Fruit fly (Drosophila melanogaster) whole organism, embryonic: ENCODE results near the gene NitFhit.

Source experiments
- ATbp ChIP-seq: fragments of 200-800 bp; sonication (Bioruptor generic); optimal IDR thresholded peaks from 2 replicates; lab custom pipeline; 2017; ENCODE audit warnings: missing biosample characterization, mild to moderate bottlenecking, missing genetic modification characterization, missing genetic modification reagents
- B-H2 ChIP-seq: fragments of 200-800 bp; sonication (Bioruptor generic); optimal IDR thresholded peaks from 2 replicates; lab custom pipeline; 2018; ENCODE audit warnings: missing biosample characterization, mild to moderate bottlenecking, missing genetic modification characterization
- Bgb ChIP-seq: fragments of 200-800 bp; sonication (Bioruptor generic); IDR thresholded peaks from 2 replicates; pipeline ENCODE4 v1.3.6; 2022; ENCODE audit warnings: missing biosample characterization, missing genetic modification characterization; ENCODE audit not compliant: partially characterized antibody
- CG11247 ChIP-seq: fragments of 200-800 bp; sonication (Bioruptor generic); IDR thresholded peaks from 2 replicates; pipeline ENCODE4 v1.3.6; 2022; ENCODE audit warnings: missing biosample characterization, missing genetic modification characterization
- CG11398 ChIP-seq: fragments of 200-800 bp; sonication (Bioruptor generic); optimal IDR thresholded peaks from 2 replicates; lab custom pipeline; 2016; ENCODE audit warnings: missing biosample characterization, missing genetic modification characterization
- CG11723 ChIP-seq: fragments of 200-800 bp; sonication (Bioruptor generic); optimal IDR thresholded peaks from 2 replicates; lab custom pipeline; 2017; ENCODE audit warnings: missing biosample characterization, mild to moderate bottlenecking, missing genetic modification characterization
- CG12155 ChIP-seq: fragments of 200-800 bp; sonication (Bioruptor generic); optimal IDR thresholded peaks from 3 replicates; lab custom pipeline; 2016; ENCODE audit warnings: missing biosample characterization, missing genetic modification characterization
- CG12299 ChIP-seq: fragments of 200-800 bp; sonication (Bioruptor generic); optimal IDR thresholded peaks from 2 replicates; lab custom pipeline; 2018; ENCODE audit warnings: missing biosample characterization, mild to moderate bottlenecking, missing genetic modification characterization
- CG12391 ChIP-seq: fragments of 200-800 bp; sonication (Bioruptor generic); optimal IDR thresholded peaks from 3 replicates; lab custom pipeline; 2018; ENCODE audit warnings: missing biosample characterization, mild to moderate bottlenecking, missing genetic modification characterization, moderate library complexity
- CG13123 ChIP-seq: fragments of 200-800 bp; sonication (Bioruptor generic); optimal IDR thresholded peaks from 2 replicates; lab custom pipeline; 2016; ENCODE audit warnings: missing biosample characterization, missing genetic modification characterization
- CG14667 ChIP-seq: fragments of 200-800 bp; sonication (Bioruptor generic); IDR thresholded peaks from 2 replicates; pipeline ENCODE4 v1.3.6; 2022; ENCODE audit warnings: missing biosample characterization, missing genetic modification characterization
- CG15073 ChIP-seq: fragments of 200-800 bp; sonication (Bioruptor generic); optimal IDR thresholded peaks from 2 replicates; lab custom pipeline; 2016; ENCODE audit warnings: missing biosample characterization, missing genetic modification characterization
- CG15601 ChIP-seq: fragments of 200-800 bp; sonication (Bioruptor generic); optimal IDR thresholded peaks from 3 replicates; lab custom pipeline; 2019; ENCODE audit warnings: missing biosample characterization, mild to moderate bottlenecking, missing genetic modification characterization, moderate library complexity
- CG16863 ChIP-seq: fragments of 200-800 bp; sonication (Bioruptor generic); optimal IDR thresholded peaks from 3 replicates; lab custom pipeline; 2016; ENCODE audit warnings: missing biosample characterization, missing genetic modification characterization
- CG17802 ChIP-seq: fragments of 200-800 bp; sonication (Bioruptor generic); optimal IDR thresholded peaks from 2 replicates; lab custom pipeline; 2018; ENCODE audit warnings: missing biosample characterization, mild to moderate bottlenecking, missing genetic modification characterization, moderate library complexity
- CG17829 ChIP-seq: fragments of 200-800 bp; optimal IDR thresholded peaks from 2 replicates; lab custom pipeline; 2019; ENCODE audit warnings: missing biosample characterization, mild to moderate bottlenecking, missing genetic modification characterization, moderate library complexity
- CG17912 ChIP-seq: fragments of 200-800 bp; sonication (Bioruptor generic); optimal IDR thresholded peaks from 2 replicates; lab custom pipeline; 2018; ENCODE audit warnings: missing biosample characterization, mild to moderate bottlenecking, missing genetic modification characterization
- CG1792 ChIP-seq: fragments of 200-800 bp; sonication (Bioruptor generic); optimal IDR thresholded peaks from 2 replicates; lab custom pipeline; 2016; ENCODE audit warnings: missing biosample characterization, missing genetic modification characterization
- CG4854 ChIP-seq: fragments of 200-800 bp; sonication (Bioruptor generic); optimal IDR thresholded peaks from 2 replicates; lab custom pipeline; 2016; ENCODE audit warnings: missing biosample characterization, missing genetic modification characterization, inconsistent platforms
- CG5953 ChIP-seq: fragments of 200-800 bp; sonication (Bioruptor generic); IDR thresholded peaks from 2 replicates; pipeline ENCODE4 v1.3.6; 2022; ENCODE audit warnings: missing biosample characterization, missing genetic modification characterization
- CG7271 ChIP-seq: fragments of 200-800 bp; sonication (Bioruptor generic); optimal IDR thresholded peaks from 2 replicates; lab custom pipeline; 2018; ENCODE audit warnings: missing biosample characterization, mild to moderate bottlenecking, missing genetic modification characterization, moderate library complexity
- CG7556 ChIP-seq: fragments of 200-800 bp; sonication (Bioruptor generic); optimal IDR thresholded peaks from 2 replicates; lab custom pipeline; 2017; ENCODE audit warnings: missing biosample characterization, mild to moderate bottlenecking, missing genetic modification characterization
- CG7963 ChIP-seq: fragments of 200-800 bp; sonication (Bioruptor generic); IDR thresholded peaks from 3 replicates; pipeline ENCODE4 v1.3.6; 2022; ENCODE audit warnings: missing biosample characterization, missing genetic modification characterization; ENCODE audit not compliant: partially characterized antibody
- CG8290 ChIP-seq, 3 experiments: fragments of 200-800 bp; sonication (Bioruptor generic); optimal IDR thresholded peaks; 2 replicates each; lab custom pipeline; 2016 to 2019; ENCODE audit warnings: missing biosample characterization in 3 of 3, missing genetic modification characterization in 3 of 3, mild to moderate bottlenecking in 2 of 3, moderate library complexity in 1 of 3
- CHES-1-like ChIP-seq: fragments of 200-800 bp; sonication (Bioruptor generic); optimal IDR thresholded peaks from 2 replicates; lab custom pipeline; 2016; ENCODE audit warnings: missing biosample characterization, missing genetic modification characterization
- Chrac-16 ChIP-seq: fragments of 200-800 bp; sonication (Bioruptor generic); optimal IDR thresholded peaks from 3 replicates; lab custom pipeline; 2016; ENCODE audit warnings: missing biosample characterization, missing genetic modification characterization
- Doc3 ChIP-seq: fragments of 200-800 bp; sonication (Bioruptor generic); IDR thresholded peaks from 3 replicates; pipeline ENCODE4 v1.3.6; 2022; ENCODE audit warnings: missing biosample characterization, missing genetic modification characterization; ENCODE audit not compliant: partially characterized antibody
- Drgx ChIP-seq: fragments of 200-800 bp; sonication (Bioruptor generic); IDR thresholded peaks from 2 replicates; pipeline ENCODE4 v1.3.6; 2022; ENCODE audit warnings: missing biosample characterization, missing genetic modification characterization
- E2f1 ChIP-seq: fragments of 200-800 bp; sonication (Bioruptor generic); IDR thresholded peaks from 2 replicates; pipeline ENCODE4 v1.3.6; 2022; ENCODE audit warnings: missing biosample characterization, missing genetic modification characterization
- Elba2 ChIP-seq: fragments of 200-800 bp; sonication (Bioruptor generic); optimal IDR thresholded peaks from 3 replicates; lab custom pipeline; 2016; ENCODE audit warnings: missing biosample characterization, missing genetic modification characterization
- H15 ChIP-seq: fragments of 200-800 bp; sonication (Bioruptor generic); IDR thresholded peaks from 3 replicates; pipeline ENCODE4 v1.3.6; 2022; ENCODE audit warnings: missing biosample characterization, missing genetic modification characterization
- Hr39 ChIP-seq: fragments of >200 bp; optimal IDR thresholded peaks from 2 replicates; lab custom pipeline; 2017
- Jarid2 ChIP-seq: fragments of 200-800 bp; sonication (Bioruptor generic); optimal IDR thresholded peaks from 3 replicates; lab custom pipeline; 2017; ENCODE audit warnings: mild to moderate bottlenecking, missing biosample characterization, missing genetic modification reagents, missing genetic modification characterization
- Mes4 ChIP-seq: fragments of 200-800 bp; sonication (Bioruptor generic); optimal IDR thresholded peaks from 2 replicates; lab custom pipeline; 2016; ENCODE audit warnings: missing biosample characterization, missing genetic modification characterization
- Nf-YA ChIP-seq: fragments of 200-800 bp; sonication (Bioruptor generic); IDR thresholded peaks from 2 replicates; pipeline ENCODE4 v1.3.6; 2022; ENCODE audit warnings: missing biosample characterization, missing genetic modification characterization
- Ravus ChIP-seq: fragments of 200-800 bp; sonication (Bioruptor generic); IDR thresholded peaks from 2 replicates; pipeline ENCODE4 v1.3.6; 2022; ENCODE audit warnings: missing biosample characterization, missing genetic modification characterization
- az2 ChIP-seq: fragments of 200-800 bp; sonication (Bioruptor generic); optimal IDR thresholded peaks from 3 replicates; lab custom pipeline; 2016; ENCODE audit warnings: missing biosample characterization, missing genetic modification characterization
- ci ChIP-seq: fragments of 200-800 bp; sonication (Bioruptor generic); IDR thresholded peaks from 3 replicates; pipeline ENCODE4 v1.3.6; 2022; ENCODE audit warnings: missing biosample characterization, missing genetic modification characterization
- fd102C ChIP-seq: fragments of 200-800 bp; sonication (Bioruptor generic); optimal IDR thresholded peaks from 2 replicates; lab custom pipeline; 2018; ENCODE audit warnings: missing biosample characterization, mild to moderate bottlenecking, missing genetic modification characterization, moderate library complexity
- h ChIP-seq: fragments of >200 bp; optimal IDR thresholded peaks from 2 replicates; lab custom pipeline; 2017
- knrl ChIP-seq: fragments of 200-800 bp; sonication (Bioruptor generic); IDR thresholded peaks from 3 replicates; pipeline ENCODE4 v1.3.6; 2022; ENCODE audit warnings: missing biosample characterization, missing genetic modification characterization; ENCODE audit not compliant: partially characterized antibody
- lilli ChIP-seq: fragments of 200-800 bp; sonication (Bioruptor generic); optimal IDR thresholded peaks from 3 replicates; lab custom pipeline; 2016; ENCODE audit warnings: missing biosample characterization, missing genetic modification characterization
- mam ChIP-seq: fragments of 200-800 bp; sonication (Bioruptor generic); optimal IDR thresholded peaks from 3 replicates; lab custom pipeline; 2016; ENCODE audit warnings: missing biosample characterization, missing genetic modification characterization
- nerfin-1 ChIP-seq: fragments of 200-800 bp; sonication (Bioruptor generic); optimal IDR thresholded peaks from 3 replicates; lab custom pipeline; 2019; ENCODE audit warnings: missing biosample characterization, mild to moderate bottlenecking, missing genetic modification characterization, moderate library complexity
- peb ChIP-seq: fragments of 200-800 bp; sonication (Bioruptor generic); IDR thresholded peaks from 2 replicates; pipeline ENCODE4 v1.3.6; 2022; ENCODE audit warnings: missing biosample characterization, missing genetic modification characterization
- run ChIP-seq: fragments of 200-800 bp; sonication (Bioruptor generic); optimal IDR thresholded peaks from 3 replicates; lab custom pipeline; 2018; ENCODE audit warnings: missing biosample characterization, mild to moderate bottlenecking, missing genetic modification characterization
- schlank ChIP-seq: fragments of 200-800 bp; sonication (Bioruptor generic); optimal IDR thresholded peaks from 2 replicates; lab custom pipeline; 2018; ENCODE audit warnings: missing biosample characterization, mild to moderate bottlenecking, missing genetic modification characterization
- slbo ChIP-seq: fragments of 200-800 bp; sonication (Bioruptor generic); IDR thresholded peaks from 2 replicates; pipeline ENCODE4 v1.3.6; 2022; ENCODE audit warnings: missing biosample characterization, missing genetic modification characterization
- trem ChIP-seq: fragments of 200-800 bp; optimal IDR thresholded peaks from 3 replicates; lab custom pipeline; 2019; ENCODE audit warnings: missing biosample characterization, mild to moderate bottlenecking, missing genetic modification characterization, moderate library complexity
- unc-4 ChIP-seq: fragments of 200-800 bp; sonication (Bioruptor generic); IDR thresholded peaks from 2 replicates; pipeline ENCODE4 v1.3.6; 2022; ENCODE audit warnings: missing biosample characterization, missing genetic modification characterization; ENCODE audit not compliant: partially characterized antibody

Gene NitFhit

dm6 chr3L:205723-206284 lies 2.3 kb downstream of the NitFhit start, which contains the start of the genes Gk1 and CG13876 (continued):
- TF ChIP-seq Elba2 (GFP tag; lab: Kevin White, UChicago), result peak; percentile 58
- TF ChIP-seq lilli (GFP tag; lab: Kevin White, UChicago), result peak; percentile 86
- TF ChIP-seq ATbp (GFP tag; lab: Kevin White, UChicago), result peak; percentile 88
- TF ChIP-seq CG5953, result peak; percentile 85
- TF ChIP-seq CG12299 (tag; lab: Kevin White, UChicago), result peak; percentile 98
- TF ChIP-seq B-H2 (GFP tag; lab: Kevin White, UChicago), result peak; percentile 97
- TF ChIP-seq trem, result peak; percentile 93
- TF ChIP-seq CG7556 (GFP tag; lab: Kevin White, UChicago), result peak; percentile 95
- no peak for TF ChIP-seq Bgb (GFP tag; lab: Robert Waterston, UW)
- peak; percentile 97 for TF ChIP-seq Drgx (GFP tag; lab: Robert Waterston, UW)
- TF ChIP-seq ci (GFP tag; lab: Robert Waterston, UW), result peak; percentile 97
- peak; percentile 19 for TF ChIP-seq CG15073
- no peak for TF ChIP-seq Doc3
- no peak for TF ChIP-seq Mes4 (GFP tag; lab: Kevin White, UChicago)
- no peak for TF ChIP-seq Jarid2 (GFP tag; lab: Kevin White, UChicago)
- TF ChIP-seq az2 (GFP tag; lab: Kevin White, UChicago), result peak; percentile 87
- TF ChIP-seq CG17912 (GFP tag; lab: Kevin White, UChicago), result peak; percentile 86
- peak; percentile 91 for TF ChIP-seq CG11247
- TF ChIP-seq CG8290 (GFP tag; optimal IDR thresholded peaks at IDR 0.05; lab: Kevin White, UChicago), result peak; percentile 74
- peak in 1 of 2 experiments; percentile 75 for TF ChIP-seq CG8290 (tag; optimal IDR thresholded peaks at IDR 0.05; lab: Kevin White, UChicago)
- peak; percentile 78 for TF ChIP-seq peb (GFP tag; lab: Robert Waterston, UW)
- no peak for TF ChIP-seq CG11398
- TF ChIP-seq CG15601 (tag; lab: Kevin White, UChicago), result no peak
- peak; percentile 53 for TF ChIP-seq CG17802 (tag; lab: Kevin White, UChicago)
- TF ChIP-seq slbo, result peak; percentile 95
- TF ChIP-seq CG7271 (tag; lab: Kevin White, UChicago), result peak; percentile 94
- no peak for TF ChIP-seq h (lab: Kevin White, UChicago)
- peak; percentile 97 for TF ChIP-seq CG17829 (tag; lab: Kevin White, UChicago)
- peak; percentile 92 for TF ChIP-seq run (tag; lab: Kevin White, UChicago)
- TF ChIP-seq CG12155 (GFP tag; lab: Kevin White, UChicago), result peak; percentile 92
- TF ChIP-seq CG16863 (GFP tag; lab: Kevin White, UChicago), result peak; percentile 21
- no peak; the same call in 2 of the 3 replicates for TF ChIP-seq knrl
- peak; percentile 27 for TF ChIP-seq CHES-1-like (GFP tag; lab: Kevin White, UChicago)
- no peak; the same call in 1 of the 2 replicates for TF ChIP-seq unc-4 (GFP tag; lab: Robert Waterston, UW)
- TF ChIP-seq CG14667 (GFP tag; lab: Robert Waterston, UW), result peak; percentile 84
- TF ChIP-seq CG13123 (GFP tag; lab: Kevin White, UChicago), result peak; percentile 86
- TF ChIP-seq fd102C (GFP tag; lab: Kevin White, UChicago), result peak; percentile 69
- peak; percentile 47 for TF ChIP-seq mam (GFP tag; lab: Kevin White, UChicago)
- TF ChIP-seq CG4854 (GFP tag; lab: Kevin White, UChicago), result peak; percentile 69
- TF ChIP-seq Ravus (GFP tag; lab: Robert Waterston, UW), result peak; percentile 77
- TF ChIP-seq CG1792 (GFP tag; lab: Kevin White, UChicago), result no peak
- no peak for TF ChIP-seq CG11723 (GFP tag; lab: Kevin White, UChicago)
- TF ChIP-seq CG7963 (GFP tag; lab: Robert Waterston, UW), result no peak
- peak; percentile 95 for TF ChIP-seq nerfin-1
- TF ChIP-seq Chrac-16 (GFP tag; lab: Kevin White, UChicago), result peak; percentile 90
- peak; percentile 90 for TF ChIP-seq schlank
- peak; percentile 87 for TF ChIP-seq H15 (GFP tag; lab: Robert Waterston, UW)
- peak; percentile 98 for TF ChIP-seq CG12391 (tag; lab: Kevin White, UChicago)
- peak; percentile 89 for TF ChIP-seq Nf-YA (GFP tag; lab: Robert Waterston, UW)
- peak; percentile 93 for TF ChIP-seq E2f1 (GFP tag; lab: Robert Waterston, UW)
- TF ChIP-seq Hr39 (lab: Kevin White, UChicago), result no peak
